Worm (Caenorhabditis elegans): ENCODE data around the gene T13H5.8.

Gene T13H5.8

ce11 chrII:8514729-8515128, 3.6 kb upstream of the T13H5.8 start, which contains the start of gene ctg-2 (continued):
- no peak for TF ChIP-seq fos-1 (tag; optimal IDR thresholded peaks at IDR 0.05)

- TF ChIP-seq unc-130 (GFP tag; optimal IDR thresholded peaks at IDR 0.05), result no peak
- no peak for TF ChIP-seq lsy-2 (tag; optimal IDR thresholded peaks at IDR 0.05)
- peak; percentile 83 for TF ChIP-seq nhr-77 (tag; optimal IDR thresholded peaks at IDR 0.05)
- TF ChIP-seq dmd-9 (GFP tag; IDR thresholded peaks at IDR 0.05), result no peak
- TF ChIP-seq daf-16 (GFP tag; optimal IDR thresholded peaks at IDR 0.05), result no peak
- TF ChIP-seq daf-16 (tag; optimal IDR thresholded peaks at IDR 0.05), result peak; percentile 78
- TF ChIP-seq dmd-8 (GFP tag; IDR thresholded peaks at IDR 0.05), result no peak
- peak; percentile 41 for TF ChIP-seq hlh-11 (tag; optimal IDR thresholded peaks at IDR 0.05)
- TF ChIP-seq tra-1 (GFP tag; IDR thresholded peaks at IDR 0.05), result 0 out of 2 replicates have a peak, but pooled peaks have one; percentile 30
- TF ChIP-seq lin-29 (GFP tag; IDR thresholded peaks at IDR 0.05), result no peak
- TF ChIP-seq madf-5 (GFP tag; IDR thresholded peaks at IDR 0.05), result no peak
- TF ChIP-seq nhr-10 (tag; optimal IDR thresholded peaks at IDR 0.05), result no peak
- TF ChIP-seq F44E2.7 (GFP tag; IDR thresholded peaks at IDR 0.05), result no peak
- peak; percentile 55; the same call in 1 of the 2 replicates for TF ChIP-seq dmd-6 (GFP tag; IDR thresholded peaks at IDR 0.05)
- no peak for TF ChIP-seq lin-15B (tag; optimal IDR thresholded peaks at IDR 0.05)
- TF ChIP-seq lin-39 (tag; optimal IDR thresholded peaks at IDR 0.05), result no peak
- TF ChIP-seq R02D3.7 (tag; optimal IDR thresholded peaks at IDR 0.05), result no peak
- TF ChIP-seq lin-38 (GFP tag; IDR thresholded peaks at IDR 0.05), result no peak
- no peak for TF ChIP-seq zfp-2 (tag; optimal IDR thresholded peaks at IDR 0.05)
- TF ChIP-seq nhr-41 (GFP tag; IDR thresholded peaks at IDR 0.05), result no peak
- peak; percentile 81 for TF ChIP-seq pqm-1 (tag; optimal IDR thresholded peaks at IDR 0.05)
- TF ChIP-seq nhr-28 (tag; optimal IDR thresholded peaks at IDR 0.05), result peak; percentile 95
- TF ChIP-seq arid-1 (GFP tag; conservative IDR thresholded peaks at IDR 0.05), result no peak
- TF ChIP-seq ceh-82 (tag; optimal IDR thresholded peaks at IDR 0.05), result no peak
- no peak for TF ChIP-seq spr-3 (GFP tag; optimal IDR thresholded peaks at IDR 0.05)
- TF ChIP-seq ceh-62 (tag; optimal IDR thresholded peaks at IDR 0.05), result no peak
Observed at ce11 chrII:8515521-8515920, 2.8 kb upstream of the T13H5.8 start.

- TF ChIP-seq aha-1 (tag) (peak; percentile 80), mes-2 (tag; optimal IDR thresholded peaks at IDR 0.05; ENCODE audit: poor library complexity, severe bottlenecking) (peak; percentile 97), daf-16 (GFP tag; optimal IDR thresholded peaks at IDR 0.05) (no peak), daf-16 (tag; optimal IDR thresholded peaks at IDR 0.05) (peak; percentile 50), lsy-2 (tag; optimal IDR thresholded peaks at IDR 0.05) (peak in 1 of 2 experiments; percentile 92), dpl-1 (GFP tag; optimal IDR thresholded peaks at IDR 0.05) (peak; percentile 70), mep-1 (tag; optimal IDR thresholded peaks at IDR 0.05) (peak; percentile 82), nhr-41 (GFP tag; IDR thresholded peaks at IDR 0.05) (no peak), tra-1 (GFP tag; IDR thresholded peaks at IDR 0.05) (no peak), lir-3 (tag; optimal IDR thresholded peaks at IDR 0.05) (no peak), nhr-28 (tag; optimal IDR thresholded peaks at IDR 0.05) (peak; percentile 54), ztf-11 (tag; optimal IDR thresholded peaks at IDR 0.05) (no peak), hmg-1.1 (GFP tag; IDR thresholded peaks at IDR 0.05) (no peak), mdl-1 (tag; optimal IDR thresholded peaks at IDR 0.05) (peak in 1 of 2 experiments; percentile 18), lin-15B (tag; optimal IDR thresholded peaks at IDR 0.05) (peak; percentile 24), nhr-77 (tag; optimal IDR thresholded peaks at IDR 0.05) (peak; percentile 62), nhr-6 (tag; optimal IDR thresholded peaks at IDR 0.05) (peak; percentile 45), lin-38 (GFP tag; IDR thresholded peaks at IDR 0.05) (peak; percentile 99), aly-2 (tag; optimal IDR thresholded peaks at IDR 0.05) (no peak), nhr-111 (GFP tag; optimal IDR thresholded peaks at IDR 0.05) (no peak), duxl-1 (tag; optimal IDR thresholded peaks at IDR 0.05; ENCODE audit: poor library complexity) (peak; percentile 62), hlh-11 (tag; optimal IDR thresholded peaks at IDR 0.05) (peak; percentile 34), T20F7.1 (GFP tag; optimal IDR thresholded peaks at IDR 0.05) (peak; percentile 79), rbr-2 (tag; optimal IDR thresholded peaks at IDR 0.05) (peak; percentile 49), F37D6.2 (tag; optimal IDR thresholded peaks at IDR 0.05) (no peak), pqm-1 (tag; optimal IDR thresholded peaks at IDR 0.05) (peak; percentile 0), lin-13 (GFP tag; optimal IDR thresholded peaks at IDR 0.05) (peak; percentile 18), egl-27 (tag; optimal IDR thresholded peaks at IDR 0.05) (no peak), dmd-6 (GFP tag; IDR thresholded peaks at IDR 0.05) (peak; percentile 31; the same call in 1 of the 2 replicates), gei-8 (GFP tag; optimal IDR thresholded peaks at IDR 0.05) (no peak), unc-130 (GFP tag; optimal IDR thresholded peaks at IDR 0.05) (peak; percentile 95), mxl-3 (GFP tag; optimal IDR thresholded peaks at IDR 0.05) (peak; percentile 7), dve-1 (tag; optimal IDR thresholded peaks at IDR 0.05; ENCODE audit: insufficient read depth) (peak; percentile 60)
Observed at ce11 chrII:8516783-8517182, 1.5 kb upstream of the T13H5.8 start, which contains the start of gene rnh-2. Gene rnh-2, plus strand, starts transcription at chrII:8517150.
